Worm (Caenorhabditis elegans): ENCODE results near the gene K12B6.11.

The K12B6.11 gene

ce11 chrV:6335226-6335625 lies 46.5 kb downstream of the K12B6.11 start:
- TF ChIP-seq B0019.2 (GFP tag; conservative IDR thresholded peaks at IDR 0.05), result no peak
- no peak for TF ChIP-seq hmg-20 (GFP tag; IDR thresholded peaks at IDR 0.05)
- peak; percentile 62; the same call in 1 of the 2 replicates for TF ChIP-seq D2030.7 (GFP tag; IDR thresholded peaks at IDR 0.05)
- peak; percentile 66 for TF ChIP-seq madf-6 (GFP tag; IDR thresholded peaks at IDR 0.05)
- no peak for TF ChIP-seq repo-1 (tag; optimal IDR thresholded peaks at IDR 0.05)
- TF ChIP-seq ekl-4 (GFP tag; IDR thresholded peaks at IDR 0.05), result 0 out of 2 replicates have a peak, but pooled peaks have one; percentile 59
- TF ChIP-seq nhr-179 (tag; optimal IDR thresholded peaks at IDR 0.05), result no peak
- no peak for TF ChIP-seq attf-6 (GFP tag; IDR thresholded peaks at IDR 0.05)
- TF ChIP-seq tlf-1 (GFP tag; optimal IDR thresholded peaks at IDR 0.05), result no peak
- 0 out of 2 replicates have a peak, but pooled peaks have one; percentile 32 for TF ChIP-seq ceh-100 (GFP tag; IDR thresholded peaks at IDR 0.05)
- TF ChIP-seq nhr-27 (tag; optimal IDR thresholded peaks at IDR 0.05), result peak; percentile 83
- no peak for TF ChIP-seq xnd-1 (tag; optimal IDR thresholded peaks at IDR 0.05)
- no peak for TF ChIP-seq C06A6.2 (GFP tag; conservative IDR thresholded peaks at IDR 0.05)
- TF ChIP-seq ztf-6 (GFP tag; IDR thresholded peaks at IDR 0.05), result 0 out of 2 replicates have a peak, but pooled peaks have one; percentile 39
- TF ChIP-seq F39B2.1 (GFP tag; IDR thresholded peaks at IDR 0.05), result no peak
- TF ChIP-seq egl-18 (GFP tag; IDR thresholded peaks at IDR 0.05), result no peak
- TF ChIP-seq rpc-1 (optimal IDR thresholded peaks at IDR 0.05), result peak; percentile 81
- TF ChIP-seq rpc-1 (tag; optimal IDR thresholded peaks at IDR 0.05), result peak; percentile 86
- TF ChIP-seq tbp1 (GFP tag; optimal IDR thresholded peaks at IDR 0.05), result peak; percentile 91
- no peak for TF ChIP-seq lsy-27 (tag; optimal IDR thresholded peaks at IDR 0.05; ENCODE audit: borderline replicate concordance, insufficient read depth)
- TF ChIP-seq F23B12.7 (tag; optimal IDR thresholded peaks at IDR 0.05; ENCODE audit: insufficient read depth), result peak; percentile 45
- no peak for TF ChIP-seq F55B11.4 (tag; optimal IDR thresholded peaks at IDR 0.05; ENCODE audit: borderline replicate concordance, insufficient read depth)
- TF ChIP-seq F52B5.7 (tag; optimal IDR thresholded peaks at IDR 0.05), result peak; percentile 67
- 0 out of 2 replicates have a peak, but pooled peaks have one; percentile 9 for TF ChIP-seq sea-2 (GFP tag; IDR thresholded peaks at IDR 0.05)
- no peak for TF ChIP-seq ceh-58 (GFP tag; IDR thresholded peaks at IDR 0.05)
- peak; percentile 77; the same call in 1 of the 2 replicates for TF ChIP-seq egl-44 (GFP tag; IDR thresholded peaks at IDR 0.05)
- peak; percentile 58 for TF ChIP-seq attf-5 (GFP tag; optimal IDR thresholded peaks at IDR 0.05)
- TF ChIP-seq C17E4.6 (GFP tag; IDR thresholded peaks at IDR 0.05), result no peak
- no peak for TF ChIP-seq F22D6.2 (tag; optimal IDR thresholded peaks at IDR 0.05)
- TF ChIP-seq sptf-2 (GFP tag; optimal IDR thresholded peaks at IDR 0.05), result peak; percentile 76
- TF ChIP-seq cebp-1 (GFP tag; IDR thresholded peaks at IDR 0.05), result 0 out of 2 replicates have a peak, but pooled peaks have one; percentile 26
- no peak for TF ChIP-seq cebp-1 (tag; optimal IDR thresholded peaks at IDR 0.05)
- TF ChIP-seq K11D2.4 (GFP tag; IDR thresholded peaks at IDR 0.05), result 0 out of 2 replicates have a peak, but pooled peaks have one; percentile 26
- TF ChIP-seq hmg-1.2 (GFP tag; IDR thresholded peaks at IDR 0.05), result peak; percentile 61
- peak; percentile 34; the same call in 1 of the 2 replicates for TF ChIP-seq egrh-3 (GFP tag; IDR thresholded peaks at IDR 0.05)
- TF ChIP-seq athp-1 (tag; optimal IDR thresholded peaks at IDR 0.05), result peak; percentile 56
- TF ChIP-seq Y53F4B.3 (GFP tag; IDR thresholded peaks at IDR 0.05), result no peak
- peak; percentile 16 to 34 for TF ChIP-seq let-607 (tag; optimal IDR thresholded peaks at IDR 0.05)
- TF ChIP-seq mcd-1 (GFP tag; IDR thresholded peaks at IDR 0.05), result no peak
- peak; percentile 67; the same call in 1 of the 2 replicates for TF ChIP-seq ztf-25 (GFP tag; IDR thresholded peaks at IDR 0.05)
- no peak for TF ChIP-seq lir-1 (GFP tag; conservative IDR thresholded peaks at IDR 0.05)
- peak; percentile 33; the same call in 1 of the 2 replicates for TF ChIP-seq F33H1.4 (GFP tag; IDR thresholded peaks at IDR 0.05)
- no peak for TF ChIP-seq tbx-9 (tag; optimal IDR thresholded peaks at IDR 0.05; ENCODE audit: borderline replicate concordance)
- no peak for TF ChIP-seq mel-28 (tag; optimal IDR thresholded peaks at IDR 0.05; ENCODE audit: borderline replicate concordance)
- no peak for TF ChIP-seq B0035.1 (tag; optimal IDR thresholded peaks at IDR 0.05)
- 0 out of 2 replicates have a peak, but pooled peaks have one; percentile 50 for TF ChIP-seq madf-3 (GFP tag; IDR thresholded peaks at IDR 0.05)
- no peak for TF ChIP-seq gei-17 (GFP tag; optimal IDR thresholded peaks at IDR 0.05)
- TF ChIP-seq bed-2 (GFP tag; IDR thresholded peaks at IDR 0.05), result 0 out of 2 replicates have a peak, but pooled peaks have one; percentile 19

Measured in whole organism, young adult.